Worm (Caenorhabditis elegans) whole organism, midembryonic: ENCODE measurements around the gene T10H9.8.

Experiments
- T22C8.4 ChIP-seq: fragments of 200-800 bp; sonication (Bioruptor generic); IDR thresholded peaks from 2 replicates; pipeline ENCODE4 v1.3.6; 2022; ENCODE audit warnings: missing genetic modification characterization, missing compliant biosample characterization
- cog-1 ChIP-seq: sonication (generic microtip); optimal IDR thresholded peaks from 2 replicates; lab custom pipeline; 2016; ENCODE audit warnings: missing genetic modification characterization, missing compliant biosample characterization
- flt-1 ChIP-seq: fragments of 200-800 bp; sonication (Bioruptor generic); IDR thresholded peaks from 2 replicates; pipeline ENCODE4 v1.3.6; 2022; ENCODE audit warnings: missing genetic modification characterization, missing compliant biosample characterization
- klf-2 ChIP-seq: fragments of 200-800 bp; sonication (Bioruptor generic); conservative IDR thresholded peaks from 2 replicates; pipeline ENCODE4 v1.3.6; 2022; ENCODE audit warnings: missing genetic modification reagents, missing genetic modification characterization, missing compliant biosample characterization
- med-1 ChIP-seq: sonication (generic microtip); optimal IDR thresholded peaks from 2 replicates; lab custom pipeline; 2017; ENCODE audit warnings: missing genetic modification characterization, mild to moderate bottlenecking, missing compliant biosample characterization, antibody characterized with exemption, missing genetic modification reagents; ENCODE audit not compliant: insufficient read depth
- ref-1 ChIP-seq: fragments of 200-800 bp; sonication (Bioruptor generic); conservative IDR thresholded peaks from 2 replicates; pipeline ENCODE4 v1.3.6; 2022; ENCODE audit warnings: missing genetic modification reagents, missing genetic modification characterization, missing compliant biosample characterization
- tab-1 ChIP-seq: fragments of 200-800 bp; sonication (Bioruptor generic); IDR thresholded peaks from 2 replicates; pipeline ENCODE4 v1.3.6; 2022; ENCODE audit warnings: missing genetic modification characterization, missing compliant biosample characterization
- ztf-29 ChIP-seq: fragments of 200-800 bp; sonication (Bioruptor generic); IDR thresholded peaks from 2 replicates; pipeline ENCODE4 v1.3.6; 2022; ENCODE audit warnings: missing genetic modification reagents, missing genetic modification characterization, missing compliant biosample characterization

ce11 chrV:6673967-6674366 is 21.8 kb downstream of the T10H9.8 start, which contains the start of gene cest-31:
- TF ChIP-seq tab-1 (GFP tag; lab: Robert Waterston, UW): no peak
- no peak for TF ChIP-seq ztf-29 (GFP tag; lab: Robert Waterston, UW)
- TF ChIP-seq flt-1 (GFP tag; lab: Robert Waterston, UW): no peak
- no peak for TF ChIP-seq klf-2 (GFP tag; lab: Robert Waterston, UW)
- TF ChIP-seq med-1 (GFP tag; lab: Kevin White, UChicago): no peak
- no peak for TF ChIP-seq T22C8.4 (GFP tag; lab: Robert Waterston, UW)
- TF ChIP-seq ref-1: no peak
- no peak for TF ChIP-seq cog-1 (tag; lab: Kevin White, UChicago)
